Fruit fly (Drosophila melanogaster): ENCODE measurements around the gene CG5556.

CG5556 gene

DNA sequence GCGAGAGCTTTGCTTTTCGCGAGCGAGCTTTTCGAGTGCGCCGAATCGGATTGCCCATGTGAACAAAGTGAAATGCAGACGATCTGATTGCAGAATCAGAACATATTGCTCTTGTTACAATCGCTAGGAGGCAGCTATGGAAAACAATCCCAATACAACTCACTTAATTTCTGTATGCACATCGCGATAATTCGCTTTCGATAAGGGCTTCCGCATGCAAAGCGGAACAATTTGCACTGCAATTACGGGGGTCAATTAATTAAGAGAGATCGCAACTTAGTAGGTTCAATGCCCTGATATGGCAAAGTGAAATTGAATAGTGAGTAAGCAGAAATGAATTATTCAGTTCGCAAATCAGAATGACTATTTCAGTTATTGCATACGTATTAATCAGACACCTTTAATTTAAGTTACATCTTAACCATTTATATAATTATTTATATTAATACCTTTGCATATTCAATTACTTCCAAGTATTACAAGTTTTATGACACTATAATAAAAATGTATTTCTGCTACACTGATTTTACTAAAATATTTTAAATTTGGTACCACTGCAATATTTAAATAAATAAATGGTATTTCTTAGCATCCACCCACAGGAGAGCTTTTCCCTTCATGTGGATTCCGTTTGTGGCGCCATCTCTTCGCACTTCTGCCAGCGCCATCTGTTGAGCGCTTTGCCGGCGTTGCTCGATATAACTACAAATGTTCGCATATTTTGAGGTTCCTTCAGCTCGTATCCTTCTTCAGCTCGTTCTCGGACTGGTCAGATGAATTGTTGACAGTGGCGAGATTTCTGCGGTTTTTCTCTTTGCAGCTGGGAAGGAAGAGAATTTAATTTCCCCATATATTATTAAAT, 9.3 kb upstream of the CG5556 start, which contains the start of gene NLaz (continued):
- no peak for TF ChIP-seq CG9797 (GFP tag; optimal IDR thresholded peaks at IDR 0.05)
- TF ChIP-seq shn (GFP tag; optimal IDR thresholded peaks at IDR 0.05) = no peak
- TF ChIP-seq CG6683 (GFP tag; optimal IDR thresholded peaks at IDR 0.05) = no peak
- TF ChIP-seq Ets65A (GFP tag) = peak; percentile 95
- TF ChIP-seq wdn (GFP tag; IDR thresholded peaks at IDR 0.05) = no peak
- TF ChIP-seq unpg (GFP tag; optimal IDR thresholded peaks at IDR 0.05) = peak; percentile 57
- TF ChIP-seq ase (GFP tag; IDR thresholded peaks at IDR 0.05) = peak; percentile 36; the same call in 2 of the 3 replicates
- TF ChIP-seq CG18599 (GFP tag; optimal IDR thresholded peaks at IDR 0.05) = no peak
- no peak for TF ChIP-seq Drgx (GFP tag; IDR thresholded peaks at IDR 0.05)
- TF ChIP-seq row (GFP tag; IDR thresholded peaks at IDR 0.05) = no peak
- no peak for TF ChIP-seq CG17361 (GFP tag; IDR thresholded peaks at IDR 0.05)
- TF ChIP-seq nerfin-1 (tag; optimal IDR thresholded peaks at IDR 0.05) = no peak
- TF ChIP-seq CG11560 (tag; IDR thresholded peaks at IDR 0.05) = 0 out of 3 replicates have a peak, but pooled peaks have one; percentile 31
- peak; percentile 44 for TF ChIP-seq tin (GFP tag; optimal IDR thresholded peaks at IDR 0.05)
- TF ChIP-seq Dref (GFP tag; IDR thresholded peaks at IDR 0.05) = no peak
- no peak for TF ChIP-seq CG34224 (GFP tag; IDR thresholded peaks at IDR 0.05; ENCODE audit: partially characterized antibody)
- no peak for TF ChIP-seq odd (GFP tag; optimal IDR thresholded peaks at IDR 0.05)
- peak; percentile 1 for TF ChIP-seq CG10431 (GFP tag; optimal IDR thresholded peaks at IDR 0.05)
- no peak for TF ChIP-seq pzg (GFP tag; optimal IDR thresholded peaks at IDR 0.05)
- peak; percentile 43 for TF ChIP-seq nmo (GFP tag; optimal IDR thresholded peaks at IDR 0.05)
- TF ChIP-seq E2f2 (GFP tag; IDR thresholded peaks at IDR 0.05) = no peak
- peak; percentile 1 for TF ChIP-seq CG17359 (tag; optimal IDR thresholded peaks at IDR 0.05)
- no peak for TF ChIP-seq Elba2 (GFP tag; optimal IDR thresholded peaks at IDR 0.05)
- TF ChIP-seq CG3065 (GFP tag; optimal IDR thresholded peaks at IDR 0.05) = no peak
- TF ChIP-seq ranshi (GFP tag; IDR thresholded peaks at IDR 0.05) = peak; percentile 67
- no peak for TF ChIP-seq Gsc (GFP tag; IDR thresholded peaks at IDR 0.05)

DNA sequence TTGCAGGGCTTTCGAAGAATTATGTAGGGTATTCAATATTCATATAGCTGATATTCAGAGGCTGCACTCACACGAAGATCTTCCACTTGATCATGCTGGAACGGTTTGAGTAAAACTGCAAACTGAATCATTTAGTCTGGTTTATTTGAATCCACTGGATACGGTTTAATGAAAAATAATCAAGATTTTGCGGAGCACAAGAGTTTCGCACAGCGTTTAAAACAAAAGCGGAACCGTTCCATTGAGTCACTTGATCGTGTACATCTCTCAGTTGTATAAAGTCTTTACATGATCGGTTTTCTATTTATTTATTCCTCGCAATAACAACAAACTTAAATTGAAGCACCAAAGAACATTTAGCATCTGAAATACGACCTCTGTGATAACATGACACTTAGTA, 7.0 kb upstream of the CG5556 start, which contains the start of gene CG31659:
Gene CG31659, minus strand, starts transcription at position 101 of the 400 bp plus-strand sequence.
- no peak for TF ChIP-seq CG5180 (GFP tag; optimal IDR thresholded peaks at IDR 0.05)
- no peak for TF ChIP-seq ham (GFP tag; IDR thresholded peaks at IDR 0.05)
- TF ChIP-seq CG13123 (GFP tag; optimal IDR thresholded peaks at IDR 0.05) = no peak
- no peak for TF ChIP-seq CG7271 (tag; optimal IDR thresholded peaks at IDR 0.05)
- no peak for TF ChIP-seq BEAF-32 (GFP tag; optimal IDR thresholded peaks at IDR 0.05)
- no peak for TF ChIP-seq cad (GFP tag; optimal IDR thresholded peaks at IDR 0.05)

DNA sequence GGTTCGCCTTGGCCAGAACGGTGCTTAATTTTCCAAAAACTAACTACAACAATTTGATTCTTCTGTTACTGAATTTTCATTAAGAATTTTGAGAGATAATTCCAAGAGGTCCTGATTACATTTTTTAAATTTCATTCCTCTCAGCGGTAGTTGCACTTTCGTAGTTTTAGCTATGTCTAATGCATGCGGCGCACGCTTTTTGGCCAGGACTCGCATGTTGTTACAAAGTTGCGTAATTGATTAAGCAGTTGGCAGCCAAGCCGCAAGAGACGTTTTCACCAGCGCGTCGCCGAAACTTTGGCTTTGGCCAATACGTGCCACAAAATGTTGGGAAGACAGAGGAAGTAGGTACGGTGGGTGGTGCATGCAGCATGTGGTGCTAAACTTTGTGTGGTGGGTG, 3.2 kb upstream of the CG5556 start, which contains the start of gene CG5565:
Gene CG5565, minus strand, starts transcription at position 101 of the 400 bp plus-strand sequence.
- TF ChIP-seq Side (GFP tag; optimal IDR thresholded peaks at IDR 0.05) (no peak), Ets65A (GFP tag) (peak; percentile 23)

DNA sequence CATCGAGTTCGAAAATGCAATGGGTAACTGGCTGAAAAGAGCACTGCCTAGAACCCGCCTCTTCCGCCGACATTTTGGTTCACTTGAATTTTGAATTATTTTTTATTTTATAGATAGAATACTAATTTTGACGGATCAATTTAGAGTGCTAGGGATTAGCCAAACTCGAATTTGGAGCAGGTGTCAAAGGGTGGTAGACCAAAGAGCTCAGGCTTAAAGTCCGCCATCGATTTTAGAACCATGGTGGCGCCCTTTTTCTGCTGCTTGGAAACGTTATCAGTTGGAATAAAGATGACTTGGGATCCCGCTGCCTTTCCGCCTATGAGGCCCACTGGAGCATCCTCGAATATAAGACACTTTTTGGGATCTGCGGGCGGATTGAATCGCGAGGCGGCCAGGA, 2.2 kb upstream of the CG5556 start, which contains the start of gene CG31924:
Gene CG31924, minus strand, starts transcription at position 101 of the 400 bp plus-strand sequence.
- TF ChIP-seq pita (GFP tag; optimal IDR thresholded peaks at IDR 0.05) = no peak
- no peak for TF ChIP-seq Dref (GFP tag; IDR thresholded peaks at IDR 0.05)
- TF ChIP-seq Trl (optimal IDR thresholded peaks at IDR 0.05) = no peak
- no peak for TF ChIP-seq Trl (GFP tag; optimal IDR thresholded peaks at IDR 0.05)

Data from whole organism, embryonic.